Fruit fly (Drosophila melanogaster) whole organism, adult: ENCODE measurements around the gene CG11679.

Experiments used
- CG14711 ChIP-seq: fragments of 200-800 bp; sonication (Bioruptor generic); optimal IDR thresholded peaks from 2 replicates; lab custom pipeline; 2018; ENCODE audit warnings: missing biosample characterization, mild to moderate bottlenecking, missing genetic modification characterization, moderate library complexity
- CG5204 ChIP-seq: fragments of 200-800 bp; sonication (Bioruptor generic); optimal IDR thresholded peaks from 2 replicates; lab custom pipeline; 2016; ENCODE audit warnings: missing biosample characterization, missing genetic modification characterization
- Hr96 ChIP-seq: fragments of 200-800 bp; sonication (Bioruptor generic); optimal IDR thresholded peaks from 2 replicates; lab custom pipeline; 2016; ENCODE audit warnings: missing biosample characterization, missing genetic modification characterization
- cnc ChIP-seq, 2 experiments: fragments of >200 bp; optimal IDR thresholded peaks; 2 replicates each; lab custom pipeline; 2017
- pad ChIP-seq: fragments of 200-800 bp; sonication (Bioruptor generic); optimal IDR thresholded peaks from 3 replicates; lab custom pipeline; 2017; ENCODE audit warnings: missing biosample characterization, missing genetic modification characterization, mild to moderate bottlenecking, moderate library complexity, missing genetic modification reagents

- TF ChIP-seq CG5204 (GFP tag; lab: Kevin White, UChicago) = no peak
- TF ChIP-seq Hr96 (GFP tag; lab: Kevin White, UChicago) = no peak
- no peak for TF ChIP-seq pad (GFP tag; lab: Kevin White, UChicago)
- no peak for TF ChIP-seq cnc (optimal IDR thresholded peaks at IDR 0.05; lab: Kevin White, UChicago)
- TF ChIP-seq CG14711 (tag; lab: Kevin White, UChicago) = no peak
Measured at dm6 chrX:15772663-15773062, 33.9 kb upstream of the CG11679 start, which contains the start of gene CG43672.
